Fruit fly (Drosophila melanogaster) whole organism, embryonic: ENCODE data around the gene CG9222.

Source experiments
- Atf3 ChIP-seq: fragments of 200-800 bp; sonication (Bioruptor generic); optimal IDR thresholded peaks from 3 replicates; lab custom pipeline; 2016; ENCODE audit warnings: missing biosample characterization, missing genetic modification characterization
- Bteb2 ChIP-seq: fragments of 200-800 bp; sonication (Bioruptor generic); optimal IDR thresholded peaks from 2 replicates; lab custom pipeline; 2016; ENCODE audit warnings: missing biosample characterization, missing genetic modification characterization
- CG1024 ChIP-seq: fragments of 200-800 bp; sonication (Bioruptor generic); IDR thresholded peaks from 2 replicates; pipeline ENCODE4 v1.3.6; 2022; ENCODE audit warnings: missing biosample characterization, missing genetic modification characterization
- CG10366 ChIP-seq: fragments of 200-800 bp; sonication (Bioruptor generic); IDR thresholded peaks from 2 replicates; pipeline ENCODE4 v1.3.6; 2022; ENCODE audit warnings: missing biosample characterization, missing genetic modification characterization
- CG10565 ChIP-seq: fragments of 200-800 bp; sonication (Bioruptor generic); optimal IDR thresholded peaks from 3 replicates; lab custom pipeline; 2016; ENCODE audit warnings: missing biosample characterization, mild to moderate bottlenecking, missing genetic modification characterization
- CG11504 ChIP-seq: fragments of 200-800 bp; sonication (Bioruptor generic); optimal IDR thresholded peaks from 3 replicates; lab custom pipeline; 2019; ENCODE audit warnings: missing biosample characterization, mild to moderate bottlenecking, missing genetic modification characterization, moderate library complexity
- CG11695 ChIP-seq: fragments of 200-800 bp; sonication (Bioruptor generic); IDR thresholded peaks from 3 replicates; pipeline ENCODE4 v1.3.6; 2022; ENCODE audit warnings: missing biosample characterization, missing genetic modification characterization
- CG12236 ChIP-seq: fragments of 200-800 bp; sonication (Bioruptor generic); optimal IDR thresholded peaks from 2 replicates; lab custom pipeline; 2016; ENCODE audit warnings: missing biosample characterization, missing genetic modification characterization
- CG13775 ChIP-seq: fragments of 200-800 bp; sonication (Bioruptor generic); optimal IDR thresholded peaks from 3 replicates; lab custom pipeline; 2017; ENCODE audit warnings: missing biosample characterization, mild to moderate bottlenecking, missing genetic modification characterization
- CG16779 ChIP-seq: fragments of 200-800 bp; sonication (Bioruptor generic); IDR thresholded peaks from 2 replicates; pipeline ENCODE4 v1.3.6; 2022; ENCODE audit warnings: missing biosample characterization, missing genetic modification characterization
- CG1832 ChIP-seq: fragments of 200-800 bp; sonication (Bioruptor generic); optimal IDR thresholded peaks from 2 replicates; lab custom pipeline; 2017; ENCODE audit warnings: missing biosample characterization, mild to moderate bottlenecking, missing genetic modification characterization, inconsistent platforms
- CG2712 ChIP-seq: fragments of 200-800 bp; optimal IDR thresholded peaks from 3 replicates; lab custom pipeline; 2019; ENCODE audit warnings: missing biosample characterization, mild to moderate bottlenecking, missing genetic modification characterization, moderate library complexity
- CG30431 ChIP-seq: fragments of 200-800 bp; sonication (Bioruptor generic); optimal IDR thresholded peaks from 2 replicates; lab custom pipeline; 2017; ENCODE audit warnings: missing biosample characterization, missing genetic modification characterization
- CG31388 ChIP-seq: fragments of 200-800 bp; sonication (Bioruptor generic); optimal IDR thresholded peaks from 2 replicates; lab custom pipeline; 2016; ENCODE audit warnings: missing biosample characterization, missing genetic modification characterization
- CG3726 ChIP-seq: fragments of 200-800 bp; sonication (Bioruptor generic); IDR thresholded peaks from 3 replicates; pipeline ENCODE4, ENCODE4 v1.3.6; 2022; ENCODE audit warnings: missing biosample characterization, missing genetic modification characterization
- CG3838 ChIP-seq: fragments of 200-800 bp; sonication (Bioruptor generic); optimal IDR thresholded peaks from 3 replicates; lab custom pipeline; 2016; ENCODE audit warnings: missing biosample characterization, missing genetic modification characterization
- CG4424 ChIP-seq: fragments of 200-800 bp; sonication (Bioruptor generic); optimal IDR thresholded peaks from 3 replicates; lab custom pipeline; 2016; ENCODE audit warnings: missing biosample characterization, missing genetic modification characterization
- CG6689 ChIP-seq: fragments of 200-800 bp; sonication (Bioruptor generic); IDR thresholded peaks from 2 replicates; pipeline ENCODE4 v1.3.6; 2022; ENCODE audit warnings: missing biosample characterization, missing genetic modification characterization
- CG7839 ChIP-seq: fragments of 200-800 bp; sonication (Bioruptor generic); optimal IDR thresholded peaks from 3 replicates; lab custom pipeline; 2018; ENCODE audit warnings: missing biosample characterization, mild to moderate bottlenecking, missing genetic modification characterization, moderate library complexity
- CG7963 ChIP-seq: fragments of 200-800 bp; sonication (Bioruptor generic); IDR thresholded peaks from 3 replicates; pipeline ENCODE4 v1.3.6; 2022; ENCODE audit warnings: missing biosample characterization, missing genetic modification characterization; ENCODE audit not compliant: partially characterized antibody
- CG7987 ChIP-seq: fragments of 200-800 bp; sonication (Bioruptor generic); optimal IDR thresholded peaks from 2 replicates; lab custom pipeline; 2018; ENCODE audit warnings: missing biosample characterization, mild to moderate bottlenecking, missing genetic modification characterization, moderate library complexity
- CG9609 ChIP-seq: fragments of 200-800 bp; sonication (Bioruptor generic); optimal IDR thresholded peaks from 3 replicates; lab custom pipeline; 2016; ENCODE audit warnings: missing biosample characterization, missing genetic modification characterization
- CkIIα-i1 ChIP-seq: fragments of 200-800 bp; sonication (Bioruptor generic); IDR thresholded peaks from 2 replicates; pipeline ENCODE4 v1.3.6; 2022; ENCODE audit warnings: missing biosample characterization, missing genetic modification characterization
- CoRest ChIP-seq: fragments of 200-800 bp; sonication (Bioruptor generic); optimal IDR thresholded peaks from 3 replicates; lab custom pipeline; 2018; ENCODE audit warnings: missing biosample characterization, mild to moderate bottlenecking, missing genetic modification characterization, moderate library complexity
- Drgx ChIP-seq: fragments of 200-800 bp; sonication (Bioruptor generic); IDR thresholded peaks from 2 replicates; pipeline ENCODE4 v1.3.6; 2022; ENCODE audit warnings: missing biosample characterization, missing genetic modification characterization
- ERR ChIP-seq: fragments of 200-800 bp; sonication (Bioruptor generic); optimal IDR thresholded peaks from 2 replicates; lab custom pipeline; 2016; ENCODE audit warnings: missing biosample characterization, missing genetic modification characterization
- Gug ChIP-seq: fragments of 200-800 bp; sonication (Bioruptor generic); IDR thresholded peaks from 4 replicates; pipeline ENCODE4 v1.3.6; 2022; ENCODE audit warnings: missing biosample characterization, missing genetic modification characterization
- HLHmδ ChIP-seq: fragments of 200-800 bp; sonication (Bioruptor generic); optimal IDR thresholded peaks from 2 replicates; lab custom pipeline; 2018; ENCODE audit warnings: missing biosample characterization, mild to moderate bottlenecking, missing genetic modification characterization, moderate library complexity
- Lhr ChIP-seq: fragments of 200-800 bp; sonication (Bioruptor generic); optimal IDR thresholded peaks from 3 replicates; lab custom pipeline; 2017; ENCODE audit warnings: mild to moderate bottlenecking, missing biosample characterization, missing genetic modification reagents, missing genetic modification characterization
- Mad ChIP-seq: fragments of 200-800 bp; sonication (Bioruptor generic); optimal IDR thresholded peaks from 2 replicates; lab custom pipeline; 2016; ENCODE audit warnings: missing biosample characterization, missing genetic modification characterization
- Nf-YC ChIP-seq: fragments of 200-800 bp; optimal IDR thresholded peaks from 3 replicates; lab custom pipeline; 2019; ENCODE audit warnings: missing biosample characterization, mild to moderate bottlenecking, missing genetic modification characterization, moderate library complexity
- Pdp1 ChIP-seq, 2 experiments: fragments of 200-800 bp; sonication (Bioruptor generic); optimal IDR thresholded peaks; 3 replicates each; lab custom pipeline; 2016; ENCODE audit warnings: missing biosample characterization in 2 of 2, missing genetic modification characterization in 2 of 2, mild to moderate bottlenecking in 1 of 2, moderate library complexity in 1 of 2
- Rx ChIP-seq: fragments of 200-800 bp; sonication (Bioruptor generic); IDR thresholded peaks from 2 replicates; pipeline ENCODE4 v1.3.6; 2022; ENCODE audit warnings: missing biosample characterization, missing genetic modification characterization
- Six4 ChIP-seq: fragments of 200-800 bp; sonication (Bioruptor generic); optimal IDR thresholded peaks from 2 replicates; lab custom pipeline; 2016; ENCODE audit warnings: missing biosample characterization, missing genetic modification characterization
- Tbp ChIP-seq: fragments of >200 bp; optimal IDR thresholded peaks from 2 replicates; lab custom pipeline; 2018; ENCODE audit warnings: missing biosample characterization, missing genetic modification characterization
- Xbp1 ChIP-seq: fragments of 200-800 bp; sonication (Bioruptor generic); optimal IDR thresholded peaks from 3 replicates; lab custom pipeline; 2016; ENCODE audit warnings: missing biosample characterization, mild to moderate bottlenecking, missing genetic modification characterization
- chif ChIP-seq, 2 experiments: fragments of 200-800 bp; sonication (Bioruptor generic); optimal IDR thresholded peaks; 3 replicates each; lab custom pipeline; 2016; ENCODE audit warnings: missing biosample characterization in 2 of 2, missing genetic modification characterization in 2 of 2
- crol ChIP-seq: fragments of 200-800 bp; sonication (Bioruptor generic); IDR thresholded peaks from 2 replicates; pipeline ENCODE4 v1.3.6; 2022; ENCODE audit warnings: missing biosample characterization, missing genetic modification characterization
- dan ChIP-seq: fragments of 200-800 bp; sonication (Bioruptor generic); IDR thresholded peaks from 2 replicates; pipeline ENCODE4 v1.3.6; 2022; ENCODE audit warnings: missing biosample characterization, missing genetic modification characterization
- dati ChIP-seq: fragments of 200-800 bp; sonication (Bioruptor generic); IDR thresholded peaks from 2 replicates; pipeline ENCODE4 v1.3.6; 2022; ENCODE audit warnings: missing biosample characterization, missing genetic modification characterization
- gsb ChIP-seq: fragments of 200-800 bp; sonication (Bioruptor generic); IDR thresholded peaks from 2 replicates; pipeline ENCODE4 v1.3.6; 2022; ENCODE audit warnings: missing biosample characterization, missing genetic modification characterization
- h ChIP-seq: fragments of >200 bp; optimal IDR thresholded peaks from 2 replicates; lab custom pipeline; 2017
- luna ChIP-seq: fragments of 200-800 bp; sonication (Bioruptor generic); optimal IDR thresholded peaks from 2 replicates; lab custom pipeline; 2016; ENCODE audit warnings: missing biosample characterization, missing genetic modification characterization
- onecut ChIP-seq: fragments of 200-800 bp; sonication (Bioruptor generic); IDR thresholded peaks from 2 replicates; pipeline ENCODE4 v1.3.6; 2022; ENCODE audit warnings: missing biosample characterization, missing genetic modification characterization
- scrt ChIP-seq: fragments of 200-800 bp; sonication (Bioruptor generic); optimal IDR thresholded peaks from 2 replicates; lab custom pipeline; 2018; ENCODE audit warnings: missing biosample characterization, mild to moderate bottlenecking, missing genetic modification characterization, moderate library complexity
- sd ChIP-seq: fragments of 200-800 bp; sonication (Bioruptor generic); optimal IDR thresholded peaks from 3 replicates; lab custom pipeline; 2018; ENCODE audit warnings: missing biosample characterization, mild to moderate bottlenecking, missing genetic modification characterization, moderate library complexity
- so ChIP-seq: fragments of 200-800 bp; sonication (Bioruptor generic); IDR thresholded peaks from 3 replicates; pipeline ENCODE4 v1.3.6; 2022; ENCODE audit warnings: missing biosample characterization, missing genetic modification characterization
- ttk ChIP-seq: fragments of 200-800 bp; sonication (Bioruptor generic); IDR thresholded peaks from 2 replicates; pipeline ENCODE4 v2.1.2; 2022; ENCODE audit warnings: missing biosample characterization, missing genetic modification characterization
- twi ChIP-seq: fragments of 200-800 bp; optimal IDR thresholded peaks from 2 replicates; lab custom pipeline; 2019; ENCODE audit warnings: missing biosample characterization, mild to moderate bottlenecking, missing genetic modification characterization, moderate library complexity
- unpg ChIP-seq: fragments of 200-800 bp; sonication (Bioruptor generic); optimal IDR thresholded peaks from 3 replicates; lab custom pipeline; 2018; ENCODE audit warnings: missing biosample characterization, mild to moderate bottlenecking, missing genetic modification characterization, moderate library complexity
- vvl ChIP-seq: fragments of 200-800 bp; sonication (Bioruptor generic); IDR thresholded peaks from 2 replicates; pipeline ENCODE4 v1.3.6; 2022; ENCODE audit warnings: missing biosample characterization, missing genetic modification characterization

Gene CG9222

dm6 chr2L:6178740-6179633, 48.2 kb downstream of the CG9222 start, which contains the start of gene smal:
smal (plus strand) TSS chr2L:6179133.
- TF ChIP-seq unpg (no peak), CG1832 (GFP tag; lab: Kevin White, UChicago) (no peak), Mad (GFP tag; lab: Kevin White, UChicago) (no peak), vvl (GFP tag; lab: Robert Waterston, UW) (peak; percentile 23; the same call in 1 of the 2 replicates), Atf3 (no peak), Nf-YC (tag; lab: Kevin White, UChicago) (peak; percentile 36), chif (GFP tag; optimal IDR thresholded peaks at IDR 0.05; lab: Kevin White, UChicago) (peak in 1 of 2 experiments; percentile 50), sd (tag; lab: Kevin White, UChicago) (no peak), CG7839 (tag; lab: Kevin White, UChicago) (no peak), CG9609 (GFP tag; lab: Kevin White, UChicago) (no peak), Rx (GFP tag; lab: Robert Waterston, UW) (no peak), CoRest (no peak), CkIIα-i1 (GFP tag; lab: Robert Waterston, UW) (no peak), ttk (GFP tag; lab: Robert Waterston, UW) (no peak), CG10366 (GFP tag; lab: Robert Waterston, UW) (no peak), CG2712 (peak; percentile 18), crol (GFP tag; lab: Robert Waterston, UW) (peak; percentile 37; the same call in 1 of the 2 replicates), CG11695 (GFP tag; lab: Robert Waterston, UW) (no peak), dan (no peak), Lhr (GFP tag; lab: Kevin White, UChicago) (no peak), CG10565 (GFP tag; lab: Kevin White, UChicago) (no peak), CG7963 (GFP tag; lab: Robert Waterston, UW) (peak; percentile 56), CG12236 (no peak), ERR (GFP tag; lab: Kevin White, UChicago) (no peak), CG13775 (GFP tag; lab: Kevin White, UChicago) (peak; percentile 1), onecut (peak; percentile 63), Xbp1 (no peak), scrt (GFP tag; lab: Kevin White, UChicago) (peak; percentile 27), CG30431 (GFP tag; lab: Kevin White, UChicago) (no peak), Tbp (GFP tag; lab: Kevin White, UChicago) (no peak), CG4424 (GFP tag; lab: Kevin White, UChicago) (no peak), Pdp1 (GFP tag; optimal IDR thresholded peaks at IDR 0.05; lab: Kevin White, UChicago) (peak in 1 of 2 experiments; percentile 36), Gug (no peak), gsb (GFP tag; lab: Robert Waterston, UW) (no peak), dati (GFP tag; lab: Robert Waterston, UW) (no peak), luna (no peak), so (GFP tag; lab: Robert Waterston, UW) (peak; percentile 30; the same call in 1 of the 3 replicates), CG31388 (GFP tag; lab: Kevin White, UChicago) (no peak), twi (no peak), CG16779 (GFP tag; lab: Robert Waterston, UW) (no peak), CG3726 (GFP tag; lab: Robert Waterston, UW) (no peak), CG1024 (no peak), CG3838 (no peak), HLHmδ (GFP tag; lab: Kevin White, UChicago) (peak; percentile 92), Drgx (GFP tag; lab: Robert Waterston, UW) (no peak), CG7987 (GFP tag; lab: Kevin White, UChicago) (peak; percentile 35), CG11504 (tag; lab: Kevin White, UChicago) (peak; percentile 9), Six4 (GFP tag; lab: Kevin White, UChicago) (no peak), Bteb2 (GFP tag; lab: Kevin White, UChicago) (no peak), CG6689 (GFP tag; lab: Robert Waterston, UW) (no peak), h (lab: Kevin White, UChicago) (no peak)
